Worm (Caenorhabditis elegans) whole organism, mixed stage, embryonic: ENCODE measurements around the gene F32D8.13.

Experiments used
- drap-1 ChIP-seq: fragments of 200-800 bp; sonication (Bioruptor generic); optimal IDR thresholded peaks from 3 replicates; lab custom pipeline; 2018; ENCODE audit warnings: mild to moderate bottlenecking, missing genetic modification characterization, missing compliant biosample characterization
- snpc-4 ChIP-seq: fragments of 150-350 bp; optimal IDR thresholded peaks from 2 replicates; lab custom pipeline; 2014; ENCODE audit warnings: missing biosample characterization, missing genetic modification characterization
- ztf-11 ChIP-seq: fragments of 150-350 bp; optimal IDR thresholded peaks from 2 replicates; lab custom pipeline; 2014; ENCODE audit warnings: missing biosample characterization, missing genetic modification characterization

DNA sequence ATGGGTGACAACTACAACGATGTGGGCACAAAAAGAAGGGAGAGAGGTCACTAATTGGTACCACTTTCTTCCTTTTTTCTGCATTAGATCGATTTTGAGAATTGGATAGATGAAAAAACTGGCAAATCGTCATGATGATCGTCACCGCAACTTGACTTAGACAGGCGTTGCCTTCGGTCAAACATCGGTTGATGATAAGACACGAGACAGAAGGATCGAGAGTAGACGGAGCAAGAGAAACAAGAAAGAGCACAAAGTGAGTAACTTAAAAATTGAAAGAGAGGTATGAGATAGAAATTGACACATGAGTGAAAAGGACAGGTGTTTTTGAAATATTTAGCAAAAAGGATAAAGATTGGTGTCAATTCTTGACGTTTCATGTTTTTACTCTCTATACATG is 26.3 kb downstream of the F32D8.13 start:
- TF ChIP-seq drap-1 = no peak
- TF ChIP-seq snpc-4 (tag; lab: Kevin White, UChicago) = no peak
- TF ChIP-seq ztf-11 (tag; lab: Kevin White, UChicago) = no peak
